Worm (Caenorhabditis elegans) whole organism, young adult: ENCODE data around the gene htrl-1.

Experiments
- attf-5 ChIP-seq: fragments of 200-800 bp; sonication (Bioruptor generic); optimal IDR thresholded peaks from 2 replicates; lab custom pipeline; 2018; ENCODE audit warnings: mild to moderate bottlenecking, missing genetic modification characterization, missing compliant biosample characterization
- bed-2 ChIP-seq: fragments of 200-800 bp; sonication (Bioruptor generic); IDR thresholded peaks from 2 replicates; pipeline ENCODE4 v1.3.6; 2022; ENCODE audit warnings: missing genetic modification reagents, missing genetic modification characterization, missing compliant biosample characterization

- no peak for TF ChIP-seq attf-5 (GFP tag; lab: Kevin White, UChicago)
- no peak for TF ChIP-seq bed-2 (GFP tag; lab: Robert Waterston, UW)
Measured at ce11 chrV:11536667-11537066, 40.5 kb upstream of the htrl-1 start.
